Worm (Caenorhabditis elegans): ENCODE measurements around the gene F56D5.6.

DNA sequence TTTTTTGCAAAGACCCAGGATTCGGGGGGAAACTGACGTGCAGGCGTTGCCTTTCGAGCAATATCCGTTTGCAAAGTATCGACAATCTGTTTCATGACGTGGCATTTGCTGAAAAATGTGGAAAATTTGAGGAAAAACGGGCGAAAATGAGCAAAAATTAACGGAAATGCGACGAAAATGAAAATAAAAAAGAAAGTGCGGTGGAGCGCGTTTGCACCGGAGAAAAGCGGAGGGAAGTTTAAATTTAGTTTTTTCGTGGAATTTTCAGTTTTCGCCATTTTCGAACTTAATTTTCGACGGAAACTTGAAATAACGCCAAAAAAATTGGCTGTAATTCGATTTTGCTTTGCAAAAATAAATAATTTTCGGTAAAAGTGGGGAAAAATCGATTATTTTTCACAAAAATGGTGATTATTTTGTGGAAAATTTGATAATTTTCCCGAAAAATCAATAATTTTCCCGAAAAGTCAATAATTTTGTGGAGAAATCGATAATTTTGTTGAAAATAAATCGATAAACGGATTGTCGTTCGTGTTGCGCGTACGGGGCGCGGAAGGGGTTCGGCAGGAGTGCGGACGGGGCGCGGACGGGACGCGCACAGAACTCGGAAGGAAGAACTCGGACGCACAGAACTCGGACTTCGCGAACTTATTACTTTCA lies 2.2 kb downstream of the F56D5.6 start:
- TF ChIP-seq pqm-1 (tag; optimal IDR thresholded peaks at IDR 0.05) (no peak), dve-1 (tag; optimal IDR thresholded peaks at IDR 0.05) (no peak), lin-11 (tag; optimal IDR thresholded peaks at IDR 0.05) (no peak), nhr-11 (tag; optimal IDR thresholded peaks at IDR 0.05) (no peak)

Data from whole organism, late embryonic.